Fruit fly (Drosophila melanogaster): ENCODE data around the gene Prosbeta4.

The Prosbeta4 gene

DNA sequence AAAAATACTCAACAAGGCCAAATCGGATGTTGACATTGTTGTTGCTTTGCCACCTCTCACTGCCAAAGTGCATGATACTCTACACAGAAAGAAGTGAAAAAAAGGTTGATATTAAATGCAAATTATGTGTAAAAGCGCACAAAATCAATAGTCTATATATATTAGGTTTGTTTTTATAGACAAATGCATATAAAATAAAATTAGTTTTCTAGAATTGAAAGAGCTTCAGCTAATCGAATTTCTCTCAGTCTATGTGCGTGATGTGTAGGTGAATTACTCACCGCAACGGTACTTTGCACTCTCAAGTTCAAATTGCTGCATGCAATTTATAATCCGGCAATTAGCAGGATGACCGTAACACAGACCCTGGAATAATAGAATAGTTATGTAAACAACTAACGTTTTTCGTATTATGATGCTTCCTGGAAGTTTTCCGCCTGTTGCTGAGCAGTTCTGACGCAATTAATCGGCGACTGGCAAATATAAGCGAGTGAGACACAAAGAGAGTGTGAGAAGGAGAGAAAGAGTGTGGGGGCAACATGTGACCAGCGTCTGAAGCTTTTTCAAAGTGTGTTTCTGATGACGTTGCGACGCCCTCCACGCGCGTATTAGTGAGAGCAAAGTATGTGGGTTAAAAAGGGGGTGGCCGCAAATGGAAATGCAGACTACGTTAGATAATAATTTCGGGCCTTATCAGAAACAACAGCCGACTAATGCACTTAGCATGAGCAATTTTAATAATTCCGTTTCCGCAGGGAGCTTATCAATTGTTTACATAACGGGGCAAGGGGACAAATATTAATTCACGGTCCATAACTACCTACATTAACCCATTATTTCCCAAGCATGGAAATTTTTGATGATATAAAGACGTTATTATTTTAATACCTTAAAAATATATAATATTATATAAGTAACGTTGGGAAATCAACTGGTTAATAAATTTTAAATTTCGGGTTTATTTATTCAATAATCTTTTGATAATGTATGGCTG lies 10.9 kb downstream of the Prosbeta4 start (continued):
- peak; percentile 50 for TF ChIP-seq CG8290 (GFP tag; optimal IDR thresholded peaks at IDR 0.05)
- peak; percentile 16 to 26 for TF ChIP-seq CG8290 (tag; optimal IDR thresholded peaks at IDR 0.05)
- peak; percentile 91 for TF ChIP-seq Six4 (GFP tag; optimal IDR thresholded peaks at IDR 0.05)
- TF ChIP-seq H15 (GFP tag; IDR thresholded peaks at IDR 0.05) = peak; percentile 94
- TF ChIP-seq pum (GFP tag; optimal IDR thresholded peaks at IDR 0.05) = peak; percentile 87
- peak; percentile 82 for TF ChIP-seq Hmr (GFP tag; optimal IDR thresholded peaks at IDR 0.05)
- TF ChIP-seq sr (GFP tag; IDR thresholded peaks at IDR 0.05) = peak; percentile 74; the same call in 2 of the 3 replicates
- peak; percentile 29 for TF ChIP-seq Deaf1 (tag; optimal IDR thresholded peaks at IDR 0.05)
- TF ChIP-seq CG13123 (GFP tag; optimal IDR thresholded peaks at IDR 0.05) = peak; percentile 81
- TF ChIP-seq Eip74EF (GFP tag; optimal IDR thresholded peaks at IDR 0.05) = peak in 1 of 2 experiments; percentile 94
- TF ChIP-seq run (tag; optimal IDR thresholded peaks at IDR 0.05) = peak; percentile 91
- TF ChIP-seq CG6791 (GFP tag; IDR thresholded peaks at IDR 0.05; ENCODE audit: partially characterized antibody) = no peak
- TF ChIP-seq her (GFP tag; optimal IDR thresholded peaks at IDR 0.05) = peak; percentile 25
- peak; percentile 71 for TF ChIP-seq gcm2 (GFP tag; optimal IDR thresholded peaks at IDR 0.05)
- TF ChIP-seq CG1602 (GFP tag; optimal IDR thresholded peaks at IDR 0.05) = peak; percentile 86
- TF ChIP-seq vnd (GFP tag; IDR thresholded peaks at IDR 0.05; ENCODE audit: partially characterized antibody) = no peak
- TF ChIP-seq sqz (GFP tag; optimal IDR thresholded peaks at IDR 0.05) = peak; percentile 68
- peak; percentile 86 for TF ChIP-seq cwo (GFP tag; optimal IDR thresholded peaks at IDR 0.05)
- peak; percentile 71 for TF ChIP-seq disco-r (GFP tag; optimal IDR thresholded peaks at IDR 0.05)
- TF ChIP-seq D (optimal IDR thresholded peaks at IDR 0.05) = no peak
- peak; percentile 91 for TF ChIP-seq D (GFP tag; optimal IDR thresholded peaks at IDR 0.05)
- TF ChIP-seq Oli (tag; optimal IDR thresholded peaks at IDR 0.05) = peak; percentile 84
- peak; percentile 95 for TF ChIP-seq HLH3B (GFP tag; IDR thresholded peaks at IDR 0.05)
- no peak for TF ChIP-seq Doc3 (GFP tag; IDR thresholded peaks at IDR 0.05; ENCODE audit: partially characterized antibody)
- peak; percentile 94 for TF ChIP-seq Fer3 (tag; optimal IDR thresholded peaks at IDR 0.05)
- TF ChIP-seq CG5245 (GFP tag; optimal IDR thresholded peaks at IDR 0.05) = peak; percentile 91
- TF ChIP-seq CG7928 (GFP tag; optimal IDR thresholded peaks at IDR 0.05) = peak; percentile 21
- peak; percentile 93 for TF ChIP-seq tap (tag; optimal IDR thresholded peaks at IDR 0.05)
- TF ChIP-seq CG16863 (GFP tag; optimal IDR thresholded peaks at IDR 0.05) = peak; percentile 85
- no peak for TF ChIP-seq Dll (GFP tag; IDR thresholded peaks at IDR 0.05; ENCODE audit: partially characterized antibody)
- TF ChIP-seq Meics (GFP tag; optimal IDR thresholded peaks at IDR 0.05) = peak; percentile 91
- peak; percentile 37 for TF ChIP-seq p53 (GFP tag; optimal IDR thresholded peaks at IDR 0.05)
- no peak for TF ChIP-seq CG42726 (GFP tag; IDR thresholded peaks at IDR 0.05; ENCODE audit: partially characterized antibody)
- peak; percentile 97 for TF ChIP-seq CG2712 (tag; optimal IDR thresholded peaks at IDR 0.05)
- peak; percentile 95 for TF ChIP-seq Blimp-1 (GFP tag; optimal IDR thresholded peaks at IDR 0.05)
- peak; percentile 96 for TF ChIP-seq CG6689 (GFP tag; IDR thresholded peaks at IDR 0.05)
- peak; percentile 98 for TF ChIP-seq vvl (GFP tag; IDR thresholded peaks at IDR 0.05)
- TF ChIP-seq CG14050 (GFP tag; IDR thresholded peaks at IDR 0.05) = peak; percentile 93
- peak; percentile 79 to 87 for TF ChIP-seq Pdp1 (GFP tag; optimal IDR thresholded peaks at IDR 0.05)

All from whole organism, embryonic.